Worm (Caenorhabditis elegans): Measurements from ENCODE around the gene ptrg-1.

DNA sequence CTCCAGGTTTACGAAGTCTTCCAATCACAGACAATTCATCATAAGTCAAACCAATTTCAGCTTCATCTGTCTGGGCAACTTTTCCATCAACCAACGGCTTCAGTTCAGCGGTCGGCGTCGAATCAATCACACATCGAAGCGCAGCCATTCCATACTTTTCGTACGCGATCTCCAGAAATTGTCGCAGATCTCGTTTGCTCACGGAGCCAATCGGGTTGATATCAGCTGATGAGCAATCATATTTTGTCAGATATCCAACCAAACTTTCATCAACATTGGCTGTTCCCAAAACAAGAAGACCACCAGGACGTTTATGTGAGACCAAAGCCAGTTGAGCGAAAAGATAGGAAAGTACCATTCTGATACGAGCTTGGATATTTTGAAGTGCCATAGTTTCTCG lies 21.1 kb upstream of the ptrg-1 start:
- TF ChIP-seq W03F9.2 (tag; optimal IDR thresholded peaks at IDR 0.05) (no peak), dao-5 (tag; optimal IDR thresholded peaks at IDR 0.05) (no peak), him-1 (tag; optimal IDR thresholded peaks at IDR 0.05) (no peak)
